Worm (Caenorhabditis elegans) whole organism, early embryonic: ENCODE results near the gene C14C10.10.

Experiments
- B0310.2 ChIP-seq: sonication (generic microtip); optimal IDR thresholded peaks from 2 replicates; lab custom pipeline; 2016; ENCODE audit warnings: mild to moderate bottlenecking, missing genetic modification characterization, missing compliant biosample characterization
- F13C5.2 ChIP-seq: sonication (generic microtip); optimal IDR thresholded peaks from 2 replicates; lab custom pipeline; 2017; ENCODE audit warnings: mild to moderate bottlenecking, missing genetic modification characterization, inconsistent platforms, missing compliant biosample characterization
- aly-1 ChIP-seq: sonication (generic microtip); optimal IDR thresholded peaks from 2 replicates; lab custom pipeline; 2016; ENCODE audit warnings: missing genetic modification characterization, missing compliant biosample characterization
- ama-1 ChIP-seq: fragments of 150-350 bp; optimal IDR thresholded peaks from 2 replicates; lab custom pipeline; 2014
- ceh-36 ChIP-seq: sonication (generic microtip); optimal IDR thresholded peaks from 2 replicates; lab custom pipeline; 2016; ENCODE audit warnings: missing genetic modification characterization, inconsistent platforms, missing compliant biosample characterization
- ets-7 ChIP-seq: sonication (generic microtip); optimal IDR thresholded peaks from 2 replicates; lab custom pipeline; 2016; ENCODE audit warnings: missing genotype, missing genetic modification characterization, missing compliant biosample characterization
- flt-1 ChIP-seq: fragments of 200-800 bp; sonication (Bioruptor generic); IDR thresholded peaks from 2 replicates; pipeline ENCODE4 v1.3.6; 2022; ENCODE audit warnings: missing genetic modification characterization, missing compliant biosample characterization
- hmg-4 ChIP-seq: fragments of 200-800 bp; sonication (Bioruptor generic); optimal IDR thresholded peaks from 2 replicates; lab custom pipeline; 2018; ENCODE audit warnings: mild to moderate bottlenecking, missing genetic modification characterization, missing compliant biosample characterization
- hnd-1 ChIP-seq: sonication (generic microtip); optimal IDR thresholded peaks from 2 replicates; lab custom pipeline; 2016; ENCODE audit warnings: missing genetic modification characterization, missing compliant biosample characterization
- pes-1 ChIP-seq: fragments of 200-800 bp; sonication (Bioruptor generic); IDR thresholded peaks from 2 replicates; pipeline ENCODE4 v1.3.6; 2022; ENCODE audit warnings: missing genetic modification reagents, missing genetic modification characterization, missing compliant biosample characterization
- scrt-1 ChIP-seq: fragments of 200-800 bp; sonication (Bioruptor generic); IDR thresholded peaks from 2 replicates; pipeline ENCODE4 v1.3.6; 2022; ENCODE audit warnings: missing genetic modification characterization, missing compliant biosample characterization
- tra-4 ChIP-seq: sonication (generic microtip); optimal IDR thresholded peaks from 2 replicates; lab custom pipeline; 2017; ENCODE audit warnings: missing genetic modification characterization, missing compliant biosample characterization

DNA sequence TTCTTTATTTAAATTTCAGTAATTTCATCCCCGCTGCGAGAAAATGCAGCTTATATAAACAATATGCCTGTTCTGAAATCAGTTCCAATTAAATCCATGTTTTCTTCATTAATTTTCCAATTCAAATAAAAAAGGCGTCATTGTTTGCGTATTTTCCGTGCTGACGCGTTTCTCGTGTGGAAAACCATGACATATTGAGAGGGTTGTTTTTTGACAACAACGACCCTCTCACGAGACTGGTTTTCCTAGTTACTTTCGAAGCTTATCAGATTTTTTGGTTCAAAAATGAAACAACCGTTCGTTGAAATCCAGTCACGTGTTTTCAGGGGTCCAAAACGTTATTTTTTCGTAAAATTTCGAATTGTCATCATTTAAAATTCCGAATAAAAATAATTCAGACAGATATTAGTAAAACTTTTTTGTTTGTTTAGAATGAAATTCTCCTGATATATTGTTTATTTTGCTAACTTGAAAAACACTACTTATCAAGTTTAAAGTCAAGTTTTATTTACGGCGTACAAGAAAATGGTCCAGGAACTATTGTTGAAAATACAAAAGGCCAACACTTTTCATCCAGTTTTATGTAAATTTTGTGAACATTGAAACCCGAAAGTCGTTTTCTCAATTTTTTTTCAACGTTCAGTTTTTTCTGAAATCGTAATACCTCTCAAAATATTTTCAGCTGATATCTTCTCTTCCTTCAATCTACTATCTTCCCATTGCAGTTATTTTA is 748 bp upstream of the C14C10.10 start, which contains the start of gene C14C10.5:
- TF ChIP-seq ama-1 (lab: Kevin White, UChicago), result no peak
- TF ChIP-seq F13C5.2 (tag; lab: Kevin White, UChicago), result no peak
- TF ChIP-seq flt-1 (GFP tag; lab: Robert Waterston, UW), result no peak
- TF ChIP-seq B0310.2 (tag; lab: Kevin White, UChicago), result no peak
- TF ChIP-seq hnd-1, result no peak
- TF ChIP-seq ceh-36 (tag; lab: Kevin White, UChicago), result no peak
- TF ChIP-seq hmg-4 (GFP tag; lab: Kevin White, UChicago), result no peak
- TF ChIP-seq pes-1 (GFP tag; lab: Robert Waterston, UW), result no peak
- TF ChIP-seq scrt-1 (GFP tag; lab: Robert Waterston, UW), result no peak
- no peak for TF ChIP-seq tra-4
- TF ChIP-seq ets-7, result no peak
- TF ChIP-seq aly-1 (tag; lab: Kevin White, UChicago), result no peak
